Worm (Caenorhabditis elegans): ENCODE measurements around the gene pitr-3.

DNA sequence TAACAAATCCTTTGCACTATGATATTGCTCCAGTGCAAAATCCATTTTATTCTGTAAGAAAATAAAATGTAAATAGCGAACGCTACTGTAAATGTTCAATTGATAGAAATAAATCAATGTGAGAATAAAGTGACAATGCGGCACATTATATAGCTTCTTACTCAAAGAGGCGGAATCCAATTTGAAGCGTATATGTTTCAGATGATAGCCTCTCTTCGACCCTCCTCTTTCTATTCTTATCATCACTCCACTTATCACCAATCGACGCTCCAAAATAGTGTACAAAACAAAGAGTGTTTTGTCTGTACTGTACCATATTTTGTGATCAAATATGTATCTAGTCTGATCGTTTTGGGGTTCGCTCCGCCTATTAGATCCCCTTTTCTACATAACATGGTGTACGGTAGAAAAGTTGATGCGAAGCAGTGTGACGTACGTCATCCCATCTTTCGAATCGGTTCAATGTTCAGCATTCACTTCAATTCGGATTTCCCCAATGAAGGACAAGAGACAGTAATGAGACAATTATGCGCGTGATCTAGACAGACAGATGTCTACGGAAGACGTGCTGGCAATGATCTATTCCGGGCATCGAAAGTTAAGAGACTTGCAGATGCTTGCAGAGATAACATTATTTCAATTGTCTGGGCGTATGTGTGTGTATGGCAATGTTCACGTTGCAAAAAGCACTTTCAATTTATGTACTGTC, 5.8 kb upstream of the pitr-3 start, which contains the start of gene spl-2:
- TF ChIP-seq nhr-11 (tag; optimal IDR thresholded peaks at IDR 0.05) (no peak), ama-1 (optimal IDR thresholded peaks at IDR 0.05) (no peak), nhr-77 (tag; optimal IDR thresholded peaks at IDR 0.05) (no peak), ztf-4 (tag; optimal IDR thresholded peaks at IDR 0.05) (no peak), ztf-11 (tag; optimal IDR thresholded peaks at IDR 0.05) (no peak), sea-2 (GFP tag; optimal IDR thresholded peaks at IDR 0.05) (no peak), nhr-12 (tag; optimal IDR thresholded peaks at IDR 0.05) (no peak), nhr-25 (tag; optimal IDR thresholded peaks at IDR 0.05) (peak; percentile 67)
